Fruit fly (Drosophila melanogaster) whole organism, prepupa: ENCODE data around the gene tilB.

Source experiments
- Blimp-1 ChIP-seq: fragments of 200-800 bp; sonication (Bioruptor generic); optimal IDR thresholded peaks from 3 replicates; lab custom pipeline; 2017; ENCODE audit warnings: missing biosample characterization, missing genetic modification characterization, mild to moderate bottlenecking, moderate library complexity, missing genetic modification reagents
- CG6854 ChIP-seq: fragments of 200-800 bp; sonication (Bioruptor generic); optimal IDR thresholded peaks from 2 replicates; lab custom pipeline; 2017; ENCODE audit warnings: missing biosample characterization, mild to moderate bottlenecking, missing genetic modification characterization
- OdsH ChIP-seq: fragments of 200-800 bp; sonication (Bioruptor generic); optimal IDR thresholded peaks from 3 replicates; lab custom pipeline; 2016; ENCODE audit warnings: missing biosample characterization, missing genetic modification characterization
- salr ChIP-seq, 2 experiments: fragments of 200-800 bp; sonication (Bioruptor generic); optimal IDR thresholded peaks; 3 replicates each; lab custom pipeline; 2016 to 2018; ENCODE audit warnings: missing biosample characterization in 2 of 2, missing genetic modification characterization in 2 of 2, mild to moderate bottlenecking in 1 of 2

- TF ChIP-seq OdsH = no peak
- no peak for TF ChIP-seq salr (GFP tag; optimal IDR thresholded peaks at IDR 0.05; lab: Kevin White, UChicago)
- TF ChIP-seq CG6854 (GFP tag; lab: Kevin White, UChicago) = no peak
- TF ChIP-seq Blimp-1 (GFP tag; lab: Kevin White, UChicago) = no peak
These were observed 5.3 kb upstream of the tilB start, which contains the start of gene CG14621 for dm6 chrX:22443954-22444910.
